Worm (Caenorhabditis elegans) whole organism, L1 larva: ENCODE results near the gene F09A5.3.

Experiments used
- C04F5.9 ChIP-seq: sonication (generic microtip); optimal IDR thresholded peaks from 2 replicates; lab custom pipeline; 2016; ENCODE audit warnings: missing genetic modification characterization, missing compliant biosample characterization
- C16A3.4 ChIP-seq: fragments of 150-350 bp; optimal IDR thresholded peaks from 2 replicates; lab custom pipeline; 2014; ENCODE audit warnings: missing biosample characterization, missing genetic modification characterization
- C34B4.2 ChIP-seq: sonication (generic microtip); optimal IDR thresholded peaks from 2 replicates; lab custom pipeline; 2017; ENCODE audit warnings: mild to moderate bottlenecking, missing genetic modification characterization, missing compliant biosample characterization
- F16B12.6 ChIP-seq: fragments of 150-350 bp; optimal IDR thresholded peaks from 2 replicates; lab custom pipeline; 2014; ENCODE audit warnings: missing biosample characterization, missing genetic modification characterization
- aha-1 ChIP-seq: fragments of 150-350 bp; optimal IDR thresholded peaks from 2 replicates; lab custom pipeline; 2014; ENCODE audit warnings: missing biosample characterization, missing genetic modification characterization
- ama-1 ChIP-seq: fragments of 150-350 bp; optimal IDR thresholded peaks from 2 replicates; lab custom pipeline; 2014
- ceh-8 ChIP-seq: fragments of 200-800 bp; sonication (Bioruptor generic); optimal IDR thresholded peaks from 2 replicates; lab custom pipeline; 2018; ENCODE audit warnings: mild to moderate bottlenecking, missing genetic modification characterization, moderate library complexity, missing compliant biosample characterization
- ceh-82 ChIP-seq, 3 experiments: fragments of 150-350 bp in 1 of 3; sonication (generic microtip) in 2 of 3; optimal IDR thresholded peaks; 2 replicates each; lab custom pipeline; 2014 to 2017; ENCODE audit warnings: missing biosample characterization in 3 of 3, missing genetic modification characterization in 3 of 3
- ceh-88 ChIP-seq: fragments of 200-800 bp; sonication (Bioruptor generic); IDR thresholded peaks from 2 replicates; pipeline ENCODE4 v1.3.6; 2022; ENCODE audit warnings: missing genetic modification characterization, missing compliant biosample characterization
- dsc-1 ChIP-seq: sonication (generic microtip); optimal IDR thresholded peaks from 2 replicates; lab custom pipeline; 2016; ENCODE audit warnings: mild to moderate bottlenecking, missing genetic modification characterization, missing compliant biosample characterization
- efl-1 ChIP-seq, 4 experiments: fragments of 150-350 bp; optimal IDR thresholded peaks in 3 of 4; peaks in 1 of 4; 1 replicate in 1 of 4; 2 replicates in 3 of 4; lab custom pipeline; 2014; ENCODE audit warnings: missing biosample characterization in 2 of 4, missing genetic modification characterization in 2 of 4, missing genetic modification reagents in 2 of 4
- efl-3 ChIP-seq: fragments of 200-800 bp; sonication (Bioruptor generic); optimal IDR thresholded peaks from 2 replicates; lab custom pipeline; 2018; ENCODE audit warnings: mild to moderate bottlenecking, missing genetic modification characterization, missing compliant biosample characterization
- egl-27 ChIP-seq, 2 experiments: fragments of 150-350 bp in 1 of 2; sonication (generic microtip); optimal IDR thresholded peaks; 3 replicates each; lab custom pipeline; 2017 to 2018; ENCODE audit warnings: missing biosample characterization in 2 of 2, missing genetic modification characterization in 2 of 2, missing genetic modification reagents in 2 of 2
- elt-2 ChIP-seq: sonication (generic microtip); optimal IDR thresholded peaks from 2 replicates; lab custom pipeline; 2016; ENCODE audit warnings: missing genetic modification characterization, mild to moderate bottlenecking, inconsistent platforms, missing compliant biosample characterization, missing genetic modification reagents
- elt-3 ChIP-seq, 6 experiments: fragments of 150-350 bp in 1 of 6; sonication (generic microtip); optimal IDR thresholded peaks; 2 replicates each; lab custom pipeline; 2017 to 2018; ENCODE audit warnings: missing biosample characterization in 6 of 6, missing genetic modification characterization in 6 of 6, inconsistent platforms in 1 of 6
- fkh-10 ChIP-seq: sonication (generic microtip); optimal IDR thresholded peaks from 2 replicates; lab custom pipeline; 2017; ENCODE audit warnings: missing biosample characterization, missing genetic modification reagents, missing genetic modification characterization
- fkh-4 ChIP-seq: sonication (generic microtip); optimal IDR thresholded peaks from 2 replicates; lab custom pipeline; 2016; ENCODE audit warnings: missing compliant biosample characterization, missing genetic modification characterization, borderline replicate concordance
- fos-1 ChIP-seq: fragments of 150-350 bp; optimal IDR thresholded peaks from 2 replicates; lab custom pipeline; 2014; ENCODE audit warnings: missing biosample characterization, missing genetic modification characterization
- grh-1 ChIP-seq: fragments of 200-800 bp; sonication (Bioruptor generic); IDR thresholded peaks from 2 replicates; pipeline ENCODE4 v1.3.6; 2022; ENCODE audit warnings: missing genetic modification reagents, missing genetic modification characterization, missing compliant biosample characterization
- irx-1 ChIP-seq: sonication (generic microtip); optimal IDR thresholded peaks from 2 replicates; lab custom pipeline; 2016; ENCODE audit warnings: missing genetic modification characterization, missing compliant biosample characterization
- lin-35 ChIP-seq, 2 experiments: fragments of 150-350 bp; optimal IDR thresholded peaks; 2 replicates each; lab custom pipeline; 2014; ENCODE audit warnings: missing biosample characterization in 2 of 2, missing genetic modification characterization in 2 of 2, missing genetic modification reagents in 2 of 2
- mab-9 ChIP-seq: fragments of 200-800 bp; sonication (Bioruptor generic); IDR thresholded peaks from 2 replicates; pipeline ENCODE4 v1.3.6; 2022; ENCODE audit warnings: missing genetic modification reagents, missing genetic modification characterization, missing compliant biosample characterization
- mdl-1 ChIP-seq, 2 experiments: fragments of 150-350 bp; optimal IDR thresholded peaks; 2 replicates each; lab custom pipeline; 2014 to 2017; ENCODE audit warnings: missing biosample characterization in 2 of 2, missing genetic modification characterization in 2 of 2, inconsistent platforms in 1 of 2
- mef-2 ChIP-seq: fragments of 150-350 bp; optimal IDR thresholded peaks from 2 replicates; lab custom pipeline; 2014; ENCODE audit warnings: missing biosample characterization, missing genetic modification characterization
- mep-1 ChIP-seq: fragments of 150-350 bp; optimal IDR thresholded peaks from 2 replicates; lab custom pipeline; 2014; ENCODE audit warnings: missing biosample characterization, missing genetic modification characterization
- nhr-47 ChIP-seq: sonication (generic microtip); optimal IDR thresholded peaks from 2 replicates; lab custom pipeline; 2016; ENCODE audit warnings: mild to moderate bottlenecking, missing genetic modification characterization, moderate library complexity, missing compliant biosample characterization
- nhr-76 ChIP-seq: sonication (generic microtip); optimal IDR thresholded peaks from 2 replicates; lab custom pipeline; 2017; ENCODE audit warnings: missing biosample characterization, missing genetic modification characterization
- nhr-77 ChIP-seq: fragments of 150-350 bp; optimal IDR thresholded peaks from 2 replicates; lab custom pipeline; 2014; ENCODE audit warnings: missing biosample characterization, missing genetic modification characterization
- nhr-85 ChIP-seq: sonication (generic microtip); peaks from one replicate; lab custom pipeline; 2016; ENCODE audit warnings: missing genetic modification characterization, inconsistent platforms, missing compliant biosample characterization
- nhr-90 ChIP-seq: sonication (generic microtip); optimal IDR thresholded peaks from 2 replicates; lab custom pipeline; 2016; ENCODE audit warnings: mild to moderate bottlenecking, missing genetic modification characterization, missing compliant biosample characterization; ENCODE audit not compliant: poor library complexity
- pax-3 ChIP-seq: fragments of 200-800 bp; sonication (Bioruptor generic); optimal IDR thresholded peaks from 2 replicates; lab custom pipeline; 2018; ENCODE audit warnings: mild to moderate bottlenecking, missing genetic modification characterization, moderate library complexity, missing compliant biosample characterization
- rnt-1 ChIP-seq: sonication (generic microtip); optimal IDR thresholded peaks from 2 replicates; lab custom pipeline; 2016; ENCODE audit warnings: mild to moderate bottlenecking, missing genetic modification characterization, moderate library complexity, missing compliant biosample characterization
- snu-23 ChIP-seq: sonication (generic microtip); optimal IDR thresholded peaks from 2 replicates; lab custom pipeline; 2016; ENCODE audit warnings: missing genetic modification characterization, missing compliant biosample characterization
- sox-4 ChIP-seq: sonication (generic microtip); optimal IDR thresholded peaks from 2 replicates; lab custom pipeline; 2016; ENCODE audit warnings: missing genetic modification characterization, missing compliant biosample characterization
- sptf-1 ChIP-seq: fragments of 150-350 bp; optimal IDR thresholded peaks from 2 replicates; lab custom pipeline; 2014; ENCODE audit warnings: missing biosample characterization, missing genetic modification characterization
- sup-37 ChIP-seq: fragments of 200-800 bp; sonication (Bioruptor generic); optimal IDR thresholded peaks from 2 replicates; lab custom pipeline; 2018; ENCODE audit warnings: mild to moderate bottlenecking, missing genetic modification characterization, missing compliant biosample characterization
- swsn-7 ChIP-seq: sonication (generic microtip); optimal IDR thresholded peaks from 2 replicates; lab custom pipeline; 2016; ENCODE audit warnings: missing genetic modification characterization, missing compliant biosample characterization
- tlp-1 ChIP-seq: fragments of 150-350 bp; optimal IDR thresholded peaks from 2 replicates; lab custom pipeline; 2014; ENCODE audit warnings: missing biosample characterization, missing genetic modification characterization
- unc-30 ChIP-seq: sonication (generic microtip); optimal IDR thresholded peaks from 2 replicates; lab custom pipeline; 2017; ENCODE audit warnings: missing biosample characterization, missing genetic modification characterization
- unc-86 ChIP-seq: sonication (generic microtip); optimal IDR thresholded peaks from 2 replicates; lab custom pipeline; 2016; ENCODE audit warnings: missing genetic modification characterization, missing compliant biosample characterization
- vab-15 ChIP-seq: sonication (generic microtip); optimal IDR thresholded peaks from 2 replicates; lab custom pipeline; 2017; ENCODE audit warnings: missing genotype, mild to moderate bottlenecking, missing genetic modification characterization, missing compliant biosample characterization
- zip-4 ChIP-seq: fragments of 200-800 bp; sonication (Bioruptor generic); optimal IDR thresholded peaks from 2 replicates; lab custom pipeline; 2018; ENCODE audit warnings: mild to moderate bottlenecking, missing genetic modification characterization, moderate library complexity, missing compliant biosample characterization

F09A5.3 gene

DNA sequence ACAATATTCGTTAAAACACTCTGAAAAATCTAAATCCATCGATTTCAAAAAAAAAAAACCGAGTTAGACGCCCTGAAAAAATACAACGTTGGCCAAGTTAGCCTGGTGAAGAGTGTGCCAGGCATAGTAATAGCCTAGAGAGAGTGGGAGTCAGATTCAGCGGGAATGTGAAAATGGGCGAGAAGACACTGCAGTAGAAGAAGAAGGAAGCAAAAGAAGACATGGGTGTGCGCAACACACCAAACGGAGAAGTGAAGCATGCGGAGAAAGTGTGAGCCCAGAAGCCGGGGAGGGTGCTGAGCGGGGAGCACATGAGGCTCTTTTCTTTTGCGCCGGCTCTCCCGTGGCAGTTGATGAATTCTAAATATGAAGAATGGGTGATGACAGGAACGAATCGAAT is 29.8 kb downstream of the F09A5.3 start (continued):
- no peak for TF ChIP-seq sptf-1 (tag; lab: Kevin White, UChicago)
- no peak for TF ChIP-seq efl-1 (optimal IDR thresholded peaks at IDR 0.05; lab: Kevin White, UChicago)
- no peak for TF ChIP-seq efl-1 (GFP tag; optimal IDR thresholded peaks at IDR 0.05 in 1 of 2; lab: Kevin White, UChicago)
- TF ChIP-seq elt-2 (tag; lab: Kevin White, UChicago) = no peak
- TF ChIP-seq aha-1 (tag; lab: Kevin White, UChicago) = no peak
- no peak for TF ChIP-seq lin-35 (GFP tag; optimal IDR thresholded peaks at IDR 0.05; lab: Kevin White, UChicago)
- no peak for TF ChIP-seq vab-15 (tag; lab: Kevin White, UChicago)
- TF ChIP-seq tlp-1 (tag; lab: Kevin White, UChicago) = no peak
- TF ChIP-seq nhr-85 (tag; lab: Kevin White, UChicago) = no peak
- no peak for TF ChIP-seq rnt-1
- no peak for TF ChIP-seq C16A3.4 (tag; lab: Kevin White, UChicago)
- peak in 1 of 2 experiments; percentile 17 for TF ChIP-seq mdl-1 (tag; optimal IDR thresholded peaks at IDR 0.05; lab: Kevin White, UChicago)
- no peak for TF ChIP-seq irx-1 (tag; lab: Kevin White, UChicago)
- TF ChIP-seq unc-30 = no peak
- TF ChIP-seq nhr-90 (tag; lab: Kevin White, UChicago) = no peak
- TF ChIP-seq fkh-10 (GFP tag; lab: Kevin White, UChicago) = peak; percentile 37
- TF ChIP-seq fos-1 (tag; lab: Kevin White, UChicago) = no peak
- no peak for TF ChIP-seq nhr-76 (tag; lab: Kevin White, UChicago)
- TF ChIP-seq egl-27 (tag; optimal IDR thresholded peaks at IDR 0.05; lab: Kevin White, UChicago) = no peak
- no peak for TF ChIP-seq zip-4 (GFP tag; lab: Kevin White, UChicago)
- TF ChIP-seq nhr-77 (tag; lab: Kevin White, UChicago) = no peak
- no peak for TF ChIP-seq sup-37 (GFP tag; lab: Kevin White, UChicago)
- TF ChIP-seq mab-9 (GFP tag; lab: Robert Waterston, UW) = no peak
- no peak for TF ChIP-seq fkh-4 (tag; lab: Kevin White, UChicago)
- no peak for TF ChIP-seq F16B12.6 (tag; lab: Kevin White, UChicago)
- peak; percentile 32 for TF ChIP-seq swsn-7 (tag; lab: Kevin White, UChicago)
- no peak for TF ChIP-seq ceh-8 (GFP tag; lab: Kevin White, UChicago)
- no peak for TF ChIP-seq ama-1
- TF ChIP-seq elt-3 (tag; optimal IDR thresholded peaks at IDR 0.05; lab: Kevin White, UChicago) = no peak
- TF ChIP-seq ceh-82 (tag; optimal IDR thresholded peaks at IDR 0.05; lab: Kevin White, UChicago) = peak in 1 of 3 experiments; percentile 45
- no peak for TF ChIP-seq C34B4.2 (tag; lab: Kevin White, UChicago)
- peak; percentile 63 for TF ChIP-seq unc-86 (tag; lab: Kevin White, UChicago)
- TF ChIP-seq snu-23 (GFP tag; lab: Kevin White, UChicago) = peak; percentile 43
- TF ChIP-seq C04F5.9 (tag; lab: Kevin White, UChicago) = no peak

DNA sequence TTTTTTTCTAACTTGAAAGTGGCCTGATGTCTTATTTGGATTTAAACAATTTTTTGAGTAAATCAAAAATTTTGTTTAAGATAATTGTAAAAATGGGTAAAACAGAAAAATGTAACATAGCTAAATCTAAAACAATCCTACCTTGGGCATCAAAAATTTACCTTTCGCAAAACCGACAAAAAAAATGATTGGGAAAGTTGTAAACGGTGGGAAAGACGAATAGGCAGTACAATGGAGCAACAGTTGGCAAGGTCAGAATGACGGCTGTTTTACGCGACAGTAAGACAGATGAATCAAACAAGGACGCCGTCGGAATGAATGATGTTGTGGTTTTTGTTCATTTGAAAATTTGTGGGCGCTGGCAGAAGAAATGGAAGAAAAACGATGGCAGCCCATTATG is 33.0 kb downstream of the F09A5.3 start:
- no peak for TF ChIP-seq mef-2 (tag; lab: Kevin White, UChicago)
- no peak for TF ChIP-seq C04F5.9 (tag; lab: Kevin White, UChicago)
- TF ChIP-seq sox-4 (tag; lab: Kevin White, UChicago) = no peak
- TF ChIP-seq efl-3 (GFP tag; lab: Kevin White, UChicago) = no peak
- no peak for TF ChIP-seq C34B4.2 (tag; lab: Kevin White, UChicago)
- peak; percentile 74 for TF ChIP-seq nhr-85 (tag; lab: Kevin White, UChicago)
- no peak for TF ChIP-seq mep-1 (tag; lab: Kevin White, UChicago)
- no peak for TF ChIP-seq grh-1 (GFP tag; lab: Robert Waterston, UW)

- TF ChIP-seq nhr-47 (tag; lab: Kevin White, UChicago) (peak; percentile 15), pax-3 (peak; percentile 18), dsc-1 (tag; lab: Kevin White, UChicago) (peak; percentile 82), ceh-82 (tag; optimal IDR thresholded peaks at IDR 0.05; lab: Kevin White, UChicago) (no peak), ceh-88 (GFP tag; lab: Robert Waterston, UW) (no peak), lin-35 (GFP tag; optimal IDR thresholded peaks at IDR 0.05; lab: Kevin White, UChicago) (no peak), fkh-4 (tag; lab: Kevin White, UChicago) (no peak)
Observed at ce11 chrX:13178347-13178746, 36.9 kb downstream of the F09A5.3 start, which contains the start of gene nlp-3. Gene nlp-3, minus strand, starts transcription at chrX:13178447.
